Worm (Caenorhabditis elegans): Measurements from ENCODE around the gene glr-2.
A peak's percentile ranks its signal among the peaks of the same experiment; 100 is the strongest.

glr-2 gene

ce11 chrIII:7140228-7140710 is 4.5 kb downstream of the glr-2 start (continued):
- TF ChIP-seq attf-6 (GFP tag; IDR thresholded peaks at IDR 0.05) (peak; percentile 95), zim-3 (tag; optimal IDR thresholded peaks at IDR 0.05) (no peak), Y67H2A.10 (GFP tag; conservative IDR thresholded peaks at IDR 0.05) (no peak), mel-28 (tag; optimal IDR thresholded peaks at IDR 0.05; ENCODE audit: borderline replicate concordance) (no peak), nfya-2 (GFP tag; IDR thresholded peaks at IDR 0.05) (no peak), snpc-1.3 (tag; optimal IDR thresholded peaks at IDR 0.05; ENCODE audit: insufficient read depth) (peak; percentile 89), Y95B8A.8 (GFP tag; IDR thresholded peaks at IDR 0.05) (peak; percentile 83), aptf-2 (GFP tag; conservative IDR thresholded peaks at IDR 0.05) (no peak), cebp-2 (GFP tag; IDR thresholded peaks at IDR 0.05) (no peak), lir-1 (GFP tag; conservative IDR thresholded peaks at IDR 0.05) (0 out of 2 replicates have a peak, but pooled peaks have one; percentile 16), ztf-28 (GFP tag; IDR thresholded peaks at IDR 0.05) (0 out of 2 replicates have a peak, but pooled peaks have one; percentile 14), ekl-4 (GFP tag; IDR thresholded peaks at IDR 0.05) (peak; percentile 73), rcor-1 (GFP tag; IDR thresholded peaks at IDR 0.05) (peak; percentile 55; the same call in 1 of the 2 replicates), T26A5.8 (tag; optimal IDR thresholded peaks at IDR 0.05) (no peak), F49E8.2 (tag; optimal IDR thresholded peaks at IDR 0.05; ENCODE audit: insufficient read depth) (peak; percentile 83), F23B12.7 (tag; optimal IDR thresholded peaks at IDR 0.05; ENCODE audit: insufficient read depth) (no peak), F39B2.1 (GFP tag; IDR thresholded peaks at IDR 0.05) (0 out of 2 replicates have a peak, but pooled peaks have one; percentile 64), lsy-27 (tag; optimal IDR thresholded peaks at IDR 0.05; ENCODE audit: borderline replicate concordance, insufficient read depth) (no peak), atf-7 (tag; optimal IDR thresholded peaks at IDR 0.05) (no peak), ets-4 (GFP tag; optimal IDR thresholded peaks at IDR 0.05) (no peak), die-1 (tag; optimal IDR thresholded peaks at IDR 0.05) (no peak), hsf-1 (GFP tag; IDR thresholded peaks at IDR 0.05) (peak; percentile 43; the same call in 1 of the 2 replicates), egl-44 (GFP tag; IDR thresholded peaks at IDR 0.05) (0 out of 2 replicates have a peak, but pooled peaks have one; percentile 52), repo-1 (tag; optimal IDR thresholded peaks at IDR 0.05) (peak; percentile 39), snpc-1.1 (tag; optimal IDR thresholded peaks at IDR 0.05; ENCODE audit: insufficient read depth) (peak; percentile 98), F52B5.7 (tag; optimal IDR thresholded peaks at IDR 0.05) (no peak), B0261.1 (tag; optimal IDR thresholded peaks at IDR 0.05) (no peak), K11D2.4 (GFP tag; IDR thresholded peaks at IDR 0.05) (no peak), xnd-1 (tag; optimal IDR thresholded peaks at IDR 0.05) (no peak), nfyb-1 (GFP tag; IDR thresholded peaks at IDR 0.05) (peak; percentile 72), dox-1 (GFP tag; IDR thresholded peaks at IDR 0.05) (peak; percentile 80), B0336.3 (GFP tag; IDR thresholded peaks at IDR 0.05) (peak; percentile 66; the same call in 1 of the 2 replicates), tlf-1 (GFP tag; optimal IDR thresholded peaks at IDR 0.05) (peak; percentile 31), aptf-3 (GFP tag; IDR thresholded peaks at IDR 0.05) (no peak), T07F8.4 (tag; optimal IDR thresholded peaks at IDR 0.05) (no peak), lag-1 (GFP tag; IDR thresholded peaks at IDR 0.05) (no peak), ceh-79 (tag; optimal IDR thresholded peaks at IDR 0.05) (no peak), madf-6 (GFP tag; IDR thresholded peaks at IDR 0.05) (peak; percentile 78), ztf-6 (GFP tag; IDR thresholded peaks at IDR 0.05) (no peak), tbp1 (GFP tag; optimal IDR thresholded peaks at IDR 0.05) (peak; percentile 78), snpc-4 (GFP tag; optimal IDR thresholded peaks at IDR 0.05) (peak; percentile 94), snpc-4 (tag; optimal IDR thresholded peaks at IDR 0.05) (peak; percentile 94 to 98 (median 96)), B0019.2 (GFP tag; conservative IDR thresholded peaks at IDR 0.05) (no peak), sea-2 (GFP tag; IDR thresholded peaks at IDR 0.05) (no peak), tbx-9 (tag; optimal IDR thresholded peaks at IDR 0.05; ENCODE audit: borderline replicate concordance) (no peak), snpc-3.4 (tag; optimal IDR thresholded peaks at IDR 0.05) (peak; percentile 91), ztf-22 (GFP tag; optimal IDR thresholded peaks at IDR 0.05) (no peak)
